Worm (Caenorhabditis elegans) whole organism, L3 larva: ENCODE data around the gene C40C9.4.
A peak's percentile ranks its signal among the peaks of the same experiment; 100 is the strongest.

ENCODE experiments used
- nhr-12 ChIP-seq: fragments of 150-350 bp; optimal IDR thresholded peaks from 2 replicates; lab custom pipeline; 2014; ENCODE audit warnings: missing biosample characterization, missing genetic modification characterization

Gene C40C9.4

ce11 chrX:13700642-13701233 lies 49.8 kb downstream of the C40C9.4 start (continued):
- TF ChIP-seq nhr-12 (tag; lab: Kevin White, UChicago): peak; percentile 53
- TF ChIP-seq, all 47 proteins: peak for 45
